Worm (Caenorhabditis elegans) whole organism, midembryonic: Measurements from ENCODE around the gene fbxa-51.
A peak's percentile ranks its signal among the peaks of the same experiment; 100 is the strongest.

Experiments used
- T22C8.4 ChIP-seq: fragments of 200-800 bp; sonication (Bioruptor generic); IDR thresholded peaks from 2 replicates; pipeline ENCODE4 v1.3.6; 2022; ENCODE audit warnings: missing genetic modification characterization, missing compliant biosample characterization
- cog-1 ChIP-seq: sonication (generic microtip); optimal IDR thresholded peaks from 2 replicates; lab custom pipeline; 2016; ENCODE audit warnings: missing genetic modification characterization, missing compliant biosample characterization
- flt-1 ChIP-seq: fragments of 200-800 bp; sonication (Bioruptor generic); IDR thresholded peaks from 2 replicates; pipeline ENCODE4 v1.3.6; 2022; ENCODE audit warnings: missing genetic modification characterization, missing compliant biosample characterization
- klf-2 ChIP-seq: fragments of 200-800 bp; sonication (Bioruptor generic); conservative IDR thresholded peaks from 2 replicates; pipeline ENCODE4 v1.3.6; 2022; ENCODE audit warnings: missing genetic modification reagents, missing genetic modification characterization, missing compliant biosample characterization
- med-1 ChIP-seq: sonication (generic microtip); optimal IDR thresholded peaks from 2 replicates; lab custom pipeline; 2017; ENCODE audit warnings: missing genetic modification characterization, mild to moderate bottlenecking, missing compliant biosample characterization, antibody characterized with exemption, missing genetic modification reagents; ENCODE audit not compliant: insufficient read depth
- ref-1 ChIP-seq: fragments of 200-800 bp; sonication (Bioruptor generic); conservative IDR thresholded peaks from 2 replicates; pipeline ENCODE4 v1.3.6; 2022; ENCODE audit warnings: missing genetic modification reagents, missing genetic modification characterization, missing compliant biosample characterization
- tab-1 ChIP-seq: fragments of 200-800 bp; sonication (Bioruptor generic); IDR thresholded peaks from 2 replicates; pipeline ENCODE4 v1.3.6; 2022; ENCODE audit warnings: missing genetic modification characterization, missing compliant biosample characterization
- ztf-23 ChIP-seq: fragments of 200-800 bp; sonication (Bioruptor generic); IDR thresholded peaks from 2 replicates; pipeline ENCODE4 v1.3.6; 2022; ENCODE audit warnings: missing genetic modification reagents, missing genetic modification characterization, missing compliant biosample characterization
- ztf-29 ChIP-seq: fragments of 200-800 bp; sonication (Bioruptor generic); IDR thresholded peaks from 2 replicates; pipeline ENCODE4 v1.3.6; 2022; ENCODE audit warnings: missing genetic modification reagents, missing genetic modification characterization, missing compliant biosample characterization

The fbxa-51 gene

DNA sequence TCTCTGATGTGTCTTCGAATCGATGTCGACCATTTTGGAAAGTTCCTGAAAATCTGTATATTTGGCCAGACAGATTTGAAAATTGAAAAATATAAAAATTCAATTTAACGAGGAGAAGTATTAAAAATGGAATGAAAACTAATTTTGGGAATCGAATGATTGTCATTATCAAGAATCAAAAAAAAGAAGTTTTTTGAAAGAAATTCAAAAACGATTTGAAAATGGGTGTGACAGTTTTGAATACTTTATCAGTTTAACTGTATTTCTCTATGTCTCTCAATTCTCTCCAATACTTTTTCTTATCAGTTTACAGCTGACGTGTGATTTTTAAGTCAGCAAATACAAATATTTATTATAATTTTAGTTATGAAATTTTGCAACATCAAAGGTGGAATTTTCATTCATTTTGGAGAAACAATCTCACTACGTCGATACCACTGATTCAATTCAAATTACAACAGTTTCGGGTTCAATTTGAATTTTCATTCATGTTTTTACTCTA lies 18.6 kb upstream of the fbxa-51 start, which contains the start of gene fbxa-59:
Gene fbxa-59 (minus strand): TSS at position 51 of the 502 bp plus-strand sequence.
- TF ChIP-seq klf-2 (GFP tag; lab: Robert Waterston, UW) (no peak), T22C8.4 (GFP tag; lab: Robert Waterston, UW) (no peak), ref-1 (GFP tag; lab: Robert Waterston, UW) (no peak), flt-1 (no peak), med-1 (GFP tag; lab: Kevin White, UChicago) (no peak), ztf-29 (GFP tag; lab: Robert Waterston, UW) (no peak), ztf-23 (GFP tag; lab: Robert Waterston, UW) (no peak), cog-1 (tag; lab: Kevin White, UChicago) (no peak)

DNA sequence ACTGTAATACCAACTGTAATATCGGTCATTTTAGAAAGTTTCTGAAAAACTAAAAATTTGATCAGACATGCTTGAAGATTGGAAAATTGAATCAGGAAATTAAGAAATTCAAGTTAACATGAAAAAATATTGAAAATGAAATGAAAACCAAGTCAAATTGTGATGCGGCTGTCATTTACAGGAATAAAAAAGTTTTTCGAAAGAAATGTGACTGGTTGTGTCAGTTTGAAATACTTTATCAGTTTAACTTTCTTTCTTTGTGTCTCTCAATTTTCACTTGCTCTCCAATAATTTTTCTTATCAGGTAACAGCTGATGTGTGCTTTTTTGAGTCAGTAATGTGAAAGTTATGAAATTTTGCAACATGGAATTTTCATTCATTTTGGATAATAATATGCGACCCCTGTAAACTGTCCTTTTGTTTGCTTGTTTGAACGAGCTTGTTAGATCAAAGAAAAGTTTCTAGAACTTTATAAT lies 15.8 kb upstream of the fbxa-51 start, which contains the start of gene fbxa-60:
Gene fbxa-60 (minus strand): TSS at position 51 of the 476 bp plus-strand sequence.
- TF ChIP-seq cog-1 (tag; lab: Kevin White, UChicago) (no peak), med-1 (GFP tag; lab: Kevin White, UChicago) (no peak), ref-1 (GFP tag; lab: Robert Waterston, UW) (no peak), T22C8.4 (GFP tag; lab: Robert Waterston, UW) (no peak), ztf-29 (GFP tag; lab: Robert Waterston, UW) (no peak), ztf-23 (GFP tag; lab: Robert Waterston, UW) (no peak), tab-1 (GFP tag; lab: Robert Waterston, UW) (no peak), flt-1 (no peak), klf-2 (GFP tag; lab: Robert Waterston, UW) (no peak)

DNA sequence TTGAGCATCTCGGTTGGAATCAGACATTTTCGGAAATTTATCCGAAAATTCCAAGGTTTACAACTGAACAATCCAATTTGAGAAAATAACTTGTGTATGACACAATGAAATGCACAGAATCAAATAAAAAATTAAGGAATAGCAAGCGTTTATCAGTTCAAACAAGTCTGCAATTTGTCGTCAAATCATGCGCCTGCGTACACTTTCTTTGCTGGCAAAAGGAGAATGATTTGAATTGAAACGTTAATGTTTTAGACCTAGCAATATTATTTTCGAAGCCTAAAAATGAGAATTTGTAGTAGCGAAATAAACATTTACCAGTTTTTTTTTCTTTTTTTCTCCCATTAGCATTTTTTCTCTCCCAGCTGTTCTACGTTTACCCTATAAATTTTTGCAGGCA lies 11.6 kb upstream of the fbxa-51 start, which contains the start of the genes fbxa-67 and fbxa-11:
Gene fbxa-67 (minus strand): TSS at position 199 of the 400 bp plus-strand sequence.
Gene fbxa-11 (plus strand): TSS at position 398 of the 400 bp plus-strand sequence.
- TF ChIP-seq ztf-23 (GFP tag; lab: Robert Waterston, UW) (no peak), T22C8.4 (GFP tag; lab: Robert Waterston, UW) (no peak), klf-2 (GFP tag; lab: Robert Waterston, UW) (no peak), tab-1 (GFP tag; lab: Robert Waterston, UW) (no peak)

DNA sequence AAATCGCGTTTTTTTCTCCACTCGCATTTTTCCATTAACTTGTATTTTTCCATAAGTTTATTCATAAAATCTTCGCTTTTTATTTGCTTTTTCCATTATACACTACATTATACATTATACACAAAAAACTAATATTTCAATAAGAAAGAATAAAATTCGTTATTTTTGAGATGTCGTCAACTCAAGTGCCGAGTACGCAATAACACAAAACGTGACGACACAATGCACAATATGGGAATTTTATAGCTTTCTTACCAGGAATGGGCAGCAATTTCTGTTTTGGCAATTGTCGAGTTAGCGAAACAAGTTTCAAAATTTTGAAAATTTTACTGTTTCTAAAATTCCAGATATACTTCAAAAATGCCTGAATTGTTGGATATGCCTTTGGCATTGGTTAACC lies 9.9 kb upstream of the fbxa-51 start, which contains the start of gene fbxa-10:
Gene fbxa-10 (plus strand): TSS at position 207 of the 400 bp plus-strand sequence.
- no peak for TF ChIP-seq ztf-23 (GFP tag; lab: Robert Waterston, UW)
- TF ChIP-seq tab-1 (GFP tag; lab: Robert Waterston, UW): no peak
- TF ChIP-seq ztf-29 (GFP tag; lab: Robert Waterston, UW): no peak
- no peak for TF ChIP-seq T22C8.4 (GFP tag; lab: Robert Waterston, UW)
- no peak for TF ChIP-seq klf-2 (GFP tag; lab: Robert Waterston, UW)
- TF ChIP-seq flt-1: no peak
- TF ChIP-seq med-1 (GFP tag; lab: Kevin White, UChicago): no peak
- TF ChIP-seq ref-1 (GFP tag; lab: Robert Waterston, UW): no peak
- TF ChIP-seq cog-1 (tag; lab: Kevin White, UChicago): no peak

DNA sequence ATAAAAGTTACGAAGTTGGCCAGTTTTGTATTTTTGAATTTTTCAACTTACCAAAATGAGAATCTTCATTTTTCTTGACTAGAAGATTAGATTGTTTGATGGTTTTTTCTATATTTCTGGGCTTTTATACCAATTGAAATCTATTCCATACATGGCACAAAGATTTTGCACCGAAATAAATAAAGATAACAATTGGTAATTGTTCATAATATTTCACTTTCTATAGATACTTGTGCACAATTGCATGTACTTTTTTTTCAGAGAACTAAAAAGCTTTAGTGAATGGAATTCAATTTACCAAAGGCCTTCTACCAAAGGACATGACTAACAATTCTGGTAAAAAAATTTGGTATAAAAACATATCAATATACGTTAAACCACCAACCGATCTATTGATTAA lies 7.5 kb upstream of the fbxa-51 start, which contains the start of the genes T12B5.15 and T12B5.14:
Gene T12B5.15 (minus strand): TSS at position 101 of the 400 bp plus-strand sequence.
Gene T12B5.14 (plus strand): TSS at position 321 of the 400 bp plus-strand sequence.
- no peak for TF ChIP-seq cog-1 (tag; lab: Kevin White, UChicago)
- TF ChIP-seq med-1 (GFP tag; lab: Kevin White, UChicago): no peak
- no peak for TF ChIP-seq ref-1 (GFP tag; lab: Robert Waterston, UW)
- TF ChIP-seq tab-1 (GFP tag; lab: Robert Waterston, UW): no peak
- TF ChIP-seq ztf-23 (GFP tag; lab: Robert Waterston, UW): no peak
- no peak for TF ChIP-seq ztf-29 (GFP tag; lab: Robert Waterston, UW)

DNA sequence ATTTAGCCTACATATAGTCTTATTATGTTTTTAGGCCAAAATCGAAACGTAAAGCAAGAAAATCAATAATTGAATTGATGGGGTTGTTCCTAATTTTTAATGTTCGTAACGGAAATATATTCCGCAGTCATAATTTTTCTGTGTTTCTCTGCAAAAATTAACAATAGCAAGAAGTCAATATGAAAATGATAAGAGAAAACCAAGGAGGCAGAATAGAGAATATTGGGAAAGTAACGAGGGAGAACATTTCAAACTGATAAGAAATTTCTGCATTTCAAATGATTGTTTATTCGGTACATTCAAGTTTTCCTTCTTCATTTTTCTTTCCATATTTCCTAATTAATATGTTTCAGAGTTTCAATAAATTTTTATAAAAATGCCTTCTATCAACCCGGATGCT lies 6.1 kb upstream of the fbxa-51 start, which contains the start of gene fbxa-54:
Gene fbxa-54 (plus strand): TSS at position 354 of the 400 bp plus-strand sequence.
- TF ChIP-seq tab-1 (GFP tag; lab: Robert Waterston, UW) (no peak), ztf-29 (GFP tag; lab: Robert Waterston, UW) (no peak), flt-1 (no peak), cog-1 (tag; lab: Kevin White, UChicago) (no peak), med-1 (GFP tag; lab: Kevin White, UChicago) (no peak)

DNA sequence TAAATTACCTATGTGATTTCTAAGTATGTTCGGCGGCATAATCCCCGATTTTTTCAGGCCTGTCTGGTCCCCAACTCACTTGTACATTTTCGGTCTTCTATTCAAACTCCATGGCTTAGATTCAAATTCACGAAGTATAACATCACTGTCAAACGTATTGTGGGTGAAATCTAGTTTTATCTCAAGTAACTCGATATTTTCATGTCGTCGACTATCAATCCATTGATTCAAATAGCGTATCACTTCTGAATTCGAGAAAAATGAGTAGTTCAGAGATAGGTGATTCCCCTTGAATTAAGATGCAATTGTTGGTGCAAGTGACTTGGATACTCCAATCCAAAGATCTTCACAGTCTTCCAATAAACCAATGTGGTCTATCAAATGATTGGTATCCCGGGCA lies 2.6 kb downstream of the fbxa-51 start:
- TF ChIP-seq ztf-29 (GFP tag; lab: Robert Waterston, UW) (no peak), cog-1 (tag; lab: Kevin White, UChicago) (no peak), ref-1 (GFP tag; lab: Robert Waterston, UW) (no peak), med-1 (GFP tag; lab: Kevin White, UChicago) (no peak), ztf-23 (GFP tag; lab: Robert Waterston, UW) (no peak), flt-1 (no peak), klf-2 (GFP tag; lab: Robert Waterston, UW) (no peak), tab-1 (GFP tag; lab: Robert Waterston, UW) (no peak), T22C8.4 (GFP tag; lab: Robert Waterston, UW) (no peak)

DNA sequence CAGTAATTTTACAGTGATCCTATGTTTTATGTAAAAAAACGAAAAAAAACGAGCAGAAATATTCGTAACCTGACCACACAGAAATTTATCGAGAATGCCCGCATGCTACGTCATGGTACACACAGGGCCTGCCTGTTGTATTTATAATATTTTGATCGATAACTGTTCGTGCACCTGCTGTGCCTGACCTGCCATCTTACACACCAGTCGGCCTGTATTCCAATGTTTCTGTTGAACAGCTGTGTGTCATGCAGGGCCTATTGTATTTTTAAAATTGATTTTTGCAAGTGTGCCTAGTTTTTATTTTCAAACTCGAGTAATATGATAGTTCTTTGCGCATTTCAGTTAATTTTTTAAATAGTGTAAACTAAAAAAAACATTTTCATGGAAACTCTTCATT lies 4.2 kb downstream of the fbxa-51 start:
- TF ChIP-seq flt-1: no peak
- TF ChIP-seq klf-2 (GFP tag; lab: Robert Waterston, UW): no peak
- TF ChIP-seq tab-1 (GFP tag; lab: Robert Waterston, UW): no peak
- TF ChIP-seq med-1 (GFP tag; lab: Kevin White, UChicago): no peak
- TF ChIP-seq ztf-23 (GFP tag; lab: Robert Waterston, UW): no peak
- TF ChIP-seq ztf-29 (GFP tag; lab: Robert Waterston, UW): no peak
- no peak for TF ChIP-seq ref-1 (GFP tag; lab: Robert Waterston, UW)
- TF ChIP-seq cog-1 (tag; lab: Kevin White, UChicago): no peak
- TF ChIP-seq T22C8.4 (GFP tag; lab: Robert Waterston, UW): no peak

DNA sequence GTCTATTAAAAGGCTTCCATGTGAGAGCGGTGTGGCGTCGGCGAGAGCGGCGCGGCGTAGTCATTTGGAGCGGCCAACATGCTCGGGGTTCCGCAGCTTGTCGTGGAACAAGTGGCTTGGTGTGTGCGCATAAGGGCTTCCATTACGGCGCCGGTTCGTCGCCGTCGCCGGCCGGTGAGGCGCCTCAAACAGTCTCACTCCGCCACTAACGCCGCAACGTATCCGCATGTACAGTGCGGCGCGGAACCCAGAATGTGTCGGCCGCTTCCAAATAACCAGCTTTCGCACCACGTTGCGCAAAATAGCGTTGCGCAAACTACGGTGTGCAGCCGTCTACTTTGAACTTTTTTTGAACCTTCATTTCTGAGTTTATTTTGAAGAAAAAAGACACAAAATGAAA lies 8.9 kb downstream of the fbxa-51 start:
- TF ChIP-seq tab-1 (GFP tag; lab: Robert Waterston, UW): peak; percentile 61; the same call in 1 of the 2 replicates
- TF ChIP-seq T22C8.4 (GFP tag; lab: Robert Waterston, UW): no peak
